In the genomic region with DNA sequence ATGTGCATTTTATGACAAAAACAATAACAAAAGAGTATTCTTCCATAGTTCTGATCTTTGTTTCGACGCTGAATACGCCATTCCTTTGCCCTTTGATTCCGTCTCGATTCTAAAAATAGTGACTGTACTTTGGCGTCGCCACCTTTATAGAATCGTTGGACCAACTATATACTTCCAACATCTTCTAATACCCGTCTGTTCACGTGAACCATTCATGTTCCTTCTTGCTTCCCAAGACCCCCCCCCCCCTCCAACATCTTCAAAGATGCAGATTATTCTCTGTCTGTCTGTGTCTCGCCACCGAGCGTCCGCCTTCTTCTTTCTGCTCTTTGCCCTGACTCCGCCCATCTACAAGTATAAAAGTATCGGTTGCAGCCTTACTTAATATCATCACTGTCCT, we compare ENCODE assay signal across 3 worm cellular contexts.
TF ChIP-seq lines count a peak whose summit lies in the region.

No protein-coding gene starts in this region.

TF ChIP-seq in whole organism, L1 larva, 84 proteins besides CTCF, POLR2A, EP300 and RAD21:
- TF ChIP-seq unc-86 (tag; optimal IDR thresholded peaks at IDR 0.05; lab: Kevin White, UChicago) = no peak
- no peak for TF ChIP-seq lsy-2 (tag; optimal IDR thresholded peaks at IDR 0.05; lab: Kevin White, UChicago)
- TF ChIP-seq mef-2 (tag; optimal IDR thresholded peaks at IDR 0.05; lab: Kevin White, UChicago) = no peak
- TF ChIP-seq nhr-19 (GFP tag; conservative IDR thresholded peaks at IDR 0.05; lab: Robert Waterston, UW) = peak; percentile 49
- no peak for TF ChIP-seq C34B4.2 (tag; optimal IDR thresholded peaks at IDR 0.05; lab: Kevin White, UChicago)
- peak; percentile 25 for TF ChIP-seq lin-14 (GFP tag; optimal IDR thresholded peaks at IDR 0.05; lab: Kevin White, UChicago)
- no peak for TF ChIP-seq unc-98 (GFP tag; IDR thresholded peaks at IDR 0.05; lab: Robert Waterston, UW)
- TF ChIP-seq unc-30 (tag; optimal IDR thresholded peaks at IDR 0.05; lab: Kevin White, UChicago) = no peak
- no peak for TF ChIP-seq nhr-77 (tag; optimal IDR thresholded peaks at IDR 0.05; lab: Kevin White, UChicago)
- peak; percentile 74 for TF ChIP-seq nhr-85 (tag; lab: Kevin White, UChicago)
- no peak for TF ChIP-seq sptf-1 (tag; optimal IDR thresholded peaks at IDR 0.05; lab: Kevin White, UChicago)
- no peak for TF ChIP-seq irx-1 (tag; optimal IDR thresholded peaks at IDR 0.05; lab: Kevin White, UChicago)
- no peak for TF ChIP-seq nhr-12 (tag; optimal IDR thresholded peaks at IDR 0.05; lab: Kevin White, UChicago)
- no peak for TF ChIP-seq nhr-20 (tag; optimal IDR thresholded peaks at IDR 0.05; lab: Kevin White, UChicago)

TF ChIP-seq in whole organism, L3 larva, 47 proteins besides CTCF, POLR2A, EP300 and RAD21:
- peak; percentile 14 for TF ChIP-seq nhr-23 (tag; optimal IDR thresholded peaks at IDR 0.05; lab: Kevin White, UChicago)
- no peak for TF ChIP-seq ama-1 (optimal IDR thresholded peaks at IDR 0.05; lab: Kevin White, UChicago)

TF ChIP-seq in whole organism, L4 larva, 104 proteins besides CTCF, POLR2A, EP300 and RAD21:
- no peak for TF ChIP-seq lin-13 (GFP tag; optimal IDR thresholded peaks at IDR 0.05; lab: Kevin White, UChicago)
- peak; percentile 33 for TF ChIP-seq mes-2 (tag; optimal IDR thresholded peaks at IDR 0.05; lab: Kevin White, UChicago; ENCODE audit: poor library complexity, severe bottlenecking)
- TF ChIP-seq dmd-6 (GFP tag; IDR thresholded peaks at IDR 0.05; lab: Robert Waterston, UW) = peak; percentile 38; the same call in 1 of the 2 replicates
- peak; percentile 80 for TF ChIP-seq mxl-2 (GFP tag; conservative IDR thresholded peaks at IDR 0.05; lab: Robert Waterston, UW)
- no peak for TF ChIP-seq F49E8.2 (tag; optimal IDR thresholded peaks at IDR 0.05; lab: Kevin White, UChicago; ENCODE audit: borderline replicate concordance)
- no peak for TF ChIP-seq pqm-1 (tag; optimal IDR thresholded peaks at IDR 0.05; lab: Kevin White, UChicago)
- TF ChIP-seq mdl-1 (tag; optimal IDR thresholded peaks at IDR 0.05; lab: Kevin White, UChicago) = no peak
- no peak for TF ChIP-seq nhr-28 (tag; optimal IDR thresholded peaks at IDR 0.05; lab: Kevin White, UChicago)
- no peak for TF ChIP-seq unc-62 (GFP tag; optimal IDR thresholded peaks at IDR 0.05 in 1 of 2; lab: Kevin White, UChicago)
- no peak for TF ChIP-seq unc-62 (tag; optimal IDR thresholded peaks at IDR 0.05; lab: Kevin White, UChicago)
- TF ChIP-seq Y105C5A.15 (GFP tag; IDR thresholded peaks at IDR 0.05; lab: Robert Waterston, UW) = no peak
